Worm (Caenorhabditis elegans): ENCODE data around the gene gap-2.

Gene gap-2

DNA sequence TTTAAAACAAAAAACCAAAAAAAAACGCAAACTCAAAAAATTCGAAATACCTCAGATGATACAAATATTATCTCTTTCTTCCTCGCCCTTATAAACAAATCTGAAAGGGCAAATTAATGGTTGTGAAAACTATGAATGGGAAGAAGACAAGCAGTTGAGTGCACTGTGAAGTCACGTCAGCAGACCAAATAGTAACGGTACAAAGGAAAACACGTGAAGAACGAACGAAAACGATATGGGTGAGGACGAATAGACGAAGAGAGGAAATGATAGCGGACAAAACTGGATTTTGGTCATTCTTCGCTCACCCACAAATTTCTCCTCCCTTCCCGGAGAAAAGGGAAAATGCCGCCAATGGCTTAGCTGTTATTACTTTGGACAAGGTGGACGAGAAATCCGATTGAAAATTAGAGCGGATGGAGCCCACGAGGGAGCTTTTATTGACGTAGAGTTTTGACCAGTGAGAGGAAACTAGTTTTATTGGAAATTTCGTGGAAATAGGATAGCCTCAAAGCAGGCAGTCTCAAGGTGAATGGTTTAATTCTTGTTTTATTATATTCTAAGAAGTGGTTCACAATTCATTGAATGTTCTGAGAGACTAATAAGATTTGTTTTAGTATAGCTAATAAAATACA, 65.4 kb downstream of the gap-2 start:
- TF ChIP-seq mab-5 (tag; optimal IDR thresholded peaks at IDR 0.05) (no peak), nhr-21 (tag; optimal IDR thresholded peaks at IDR 0.05) (peak; percentile 31), lin-11 (tag; optimal IDR thresholded peaks at IDR 0.05) (no peak), mdl-1 (tag; optimal IDR thresholded peaks at IDR 0.05) (no peak), nhr-6 (tag; optimal IDR thresholded peaks at IDR 0.05) (no peak), mbf-1 (tag; optimal IDR thresholded peaks at IDR 0.05) (no peak), ceh-82 (tag; optimal IDR thresholded peaks at IDR 0.05) (no peak), blmp-1 (tag; optimal IDR thresholded peaks at IDR 0.05; ENCODE audit: insufficient read depth) (peak; percentile 84), nhr-11 (tag; optimal IDR thresholded peaks at IDR 0.05) (no peak), ztf-11 (tag; optimal IDR thresholded peaks at IDR 0.05) (no peak), sma-9 (GFP tag; optimal IDR thresholded peaks at IDR 0.05) (peak; percentile 67), sma-9 (tag; optimal IDR thresholded peaks at IDR 0.05) (no peak), nhr-77 (tag; optimal IDR thresholded peaks at IDR 0.05) (no peak), Y55F3AM.14 (GFP tag; optimal IDR thresholded peaks at IDR 0.05) (no peak), sem-4 (tag; optimal IDR thresholded peaks at IDR 0.05) (no peak), ama-1 (optimal IDR thresholded peaks at IDR 0.05) (no peak), nhr-129 (tag; optimal IDR thresholded peaks at IDR 0.05) (peak; percentile 54), nhr-10 (tag; optimal IDR thresholded peaks at IDR 0.05) (no peak), ztf-4 (tag; optimal IDR thresholded peaks at IDR 0.05) (no peak), F13H6.1 (tag; optimal IDR thresholded peaks at IDR 0.05) (no peak), unc-39 (tag; optimal IDR thresholded peaks at IDR 0.05) (no peak), alr-1 (tag; optimal IDR thresholded peaks at IDR 0.05) (no peak), ztf-1 (GFP tag; conservative IDR thresholded peaks at IDR 0.05) (no peak), fos-1 (tag; optimal IDR thresholded peaks at IDR 0.05) (no peak), R02D3.7 (tag; optimal IDR thresholded peaks at IDR 0.05) (no peak), peb-1 (tag; optimal IDR thresholded peaks at IDR 0.05) (no peak), nhr-237 (tag; optimal IDR thresholded peaks at IDR 0.05) (no peak), nhr-25 (tag; optimal IDR thresholded peaks at IDR 0.05) (peak; percentile 73), egl-27 (tag; optimal IDR thresholded peaks at IDR 0.05) (no peak), sma-3 (GFP tag; optimal IDR thresholded peaks at IDR 0.05) (peak; percentile 30), crh-2 (tag; optimal IDR thresholded peaks at IDR 0.05) (peak; percentile 62), lsy-2 (tag; optimal IDR thresholded peaks at IDR 0.05) (no peak), unc-62 (GFP tag; optimal IDR thresholded peaks at IDR 0.05) (no peak), nhr-23 (tag; optimal IDR thresholded peaks at IDR 0.05) (no peak), ceh-16 (tag; optimal IDR thresholded peaks at IDR 0.05) (no peak)

DNA sequence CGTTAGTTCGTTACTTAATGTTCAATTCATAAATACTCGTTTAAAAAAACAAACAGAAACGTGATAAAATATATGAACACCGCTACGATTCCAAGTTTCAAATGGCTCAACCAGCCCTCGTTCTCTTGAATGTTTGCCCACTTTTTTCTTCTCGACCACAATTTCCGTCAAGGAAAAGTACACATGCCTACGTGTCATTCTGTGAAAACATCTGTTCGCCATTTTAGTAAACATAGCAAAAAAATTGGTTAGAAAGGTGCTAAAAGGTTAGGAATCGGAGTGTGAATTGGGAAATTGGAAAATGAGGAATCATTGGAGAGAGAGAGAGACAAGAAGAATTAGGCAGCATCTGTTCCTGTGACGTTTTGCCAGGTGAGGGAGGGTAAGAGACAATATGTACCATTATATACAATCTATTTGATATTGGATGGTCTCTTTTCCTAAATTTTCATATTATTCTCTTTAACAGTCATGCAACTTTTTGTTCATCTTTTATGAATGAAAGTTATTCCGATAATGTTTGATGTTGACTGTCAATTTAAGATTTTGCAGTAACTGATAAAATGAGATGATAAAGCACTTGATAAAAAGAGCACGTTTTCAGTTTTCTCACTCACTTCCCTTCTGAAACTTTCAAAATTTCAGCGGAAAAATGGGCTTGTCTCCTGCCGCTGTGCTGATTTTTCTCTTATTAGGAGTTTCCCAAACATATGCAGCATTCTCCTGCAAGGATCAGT, 67.2 kb downstream of the gap-2 start, which contains the start of gene nuc-1:
Gene nuc-1, plus strand, starts transcription at position 612 of the 737 bp plus-strand sequence.
- TF ChIP-seq unc-62 (GFP tag; optimal IDR thresholded peaks at IDR 0.05) (no peak), fos-1 (tag; optimal IDR thresholded peaks at IDR 0.05) (peak; percentile 69), zag-1 (tag; optimal IDR thresholded peaks at IDR 0.05) (no peak), lin-13 (GFP tag; optimal IDR thresholded peaks at IDR 0.05) (no peak), nhr-25 (tag; optimal IDR thresholded peaks at IDR 0.05) (no peak), nhr-11 (tag; optimal IDR thresholded peaks at IDR 0.05) (no peak)

DNA sequence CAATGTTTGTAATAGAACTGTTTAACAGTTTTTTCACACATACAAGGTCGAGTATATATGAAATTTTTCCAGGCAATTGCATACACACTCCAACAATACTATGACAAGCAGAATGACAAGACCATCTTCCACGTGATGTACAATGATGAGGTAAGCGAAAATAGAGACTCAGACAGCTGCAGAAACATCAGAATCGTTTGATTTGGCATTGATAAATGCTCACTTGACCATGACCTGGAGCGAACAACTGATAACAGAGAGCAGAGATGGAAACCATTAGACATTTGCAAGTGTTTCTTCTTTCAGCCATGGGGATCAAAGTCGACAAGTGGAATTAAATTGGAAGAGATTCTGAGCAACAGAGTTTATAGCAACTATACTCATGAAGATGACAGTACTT, 68.2 kb downstream of the gap-2 start:
- TF ChIP-seq fos-1 (tag; optimal IDR thresholded peaks at IDR 0.05) (peak; percentile 94), sma-3 (GFP tag; optimal IDR thresholded peaks at IDR 0.05) (peak; percentile 49), nhr-129 (tag; optimal IDR thresholded peaks at IDR 0.05) (peak; percentile 51), alr-1 (tag; optimal IDR thresholded peaks at IDR 0.05) (no peak), sma-9 (GFP tag; optimal IDR thresholded peaks at IDR 0.05) (peak; percentile 90), sma-9 (tag; optimal IDR thresholded peaks at IDR 0.05) (no peak), nhr-25 (tag; optimal IDR thresholded peaks at IDR 0.05) (no peak), ama-1 (optimal IDR thresholded peaks at IDR 0.05) (no peak), unc-55 (GFP tag; optimal IDR thresholded peaks at IDR 0.05) (no peak), F13H6.1 (tag; optimal IDR thresholded peaks at IDR 0.05) (peak; percentile 61), snpc-4 (tag; optimal IDR thresholded peaks at IDR 0.05) (no peak), mdl-1 (tag; optimal IDR thresholded peaks at IDR 0.05) (peak in 1 of 2 experiments; percentile 44), crh-2 (tag; optimal IDR thresholded peaks at IDR 0.05) (peak; percentile 79), gmeb-1 (tag; optimal IDR thresholded peaks at IDR 0.05) (peak; percentile 18)
